Fruit fly (Drosophila melanogaster) Kc167 (cell line): ENCODE data around the gene CG43703.

Experiments
- h ChIP-seq: fragments of >200 bp; optimal IDR thresholded peaks from 3 replicates; lab custom pipeline; 2018; ENCODE audit warnings: missing external identifiers
- insv ChIP-seq: fragments of >200 bp; optimal IDR thresholded peaks from 3 replicates; lab custom pipeline; 2018; ENCODE audit warnings: missing external identifiers

DNA sequence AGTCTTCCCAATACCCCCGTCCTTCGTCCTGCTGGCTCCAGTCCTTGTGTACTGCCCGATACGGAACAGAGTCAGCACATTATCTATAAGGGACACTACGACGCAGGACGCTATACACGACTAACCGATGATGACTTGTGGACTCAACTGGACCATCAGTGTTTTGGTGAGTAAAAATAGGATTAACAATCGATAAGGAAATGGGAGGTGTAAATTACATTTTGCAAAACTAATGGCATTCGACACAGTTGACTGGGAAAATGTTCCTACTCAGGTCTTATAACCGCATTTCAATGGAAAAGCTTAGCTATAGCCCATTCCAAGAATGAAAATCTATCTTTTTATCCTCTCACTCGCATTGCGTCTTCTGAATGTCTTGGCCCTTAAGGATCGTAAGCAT lies at the start of gene CG43703:
- TF ChIP-seq h (lab: Kevin White, UChicago): no peak
- TF ChIP-seq insv (lab: Kevin White, UChicago): no peak
